Worm (Caenorhabditis elegans): ENCODE data around the gene tsen-2.

DNA sequence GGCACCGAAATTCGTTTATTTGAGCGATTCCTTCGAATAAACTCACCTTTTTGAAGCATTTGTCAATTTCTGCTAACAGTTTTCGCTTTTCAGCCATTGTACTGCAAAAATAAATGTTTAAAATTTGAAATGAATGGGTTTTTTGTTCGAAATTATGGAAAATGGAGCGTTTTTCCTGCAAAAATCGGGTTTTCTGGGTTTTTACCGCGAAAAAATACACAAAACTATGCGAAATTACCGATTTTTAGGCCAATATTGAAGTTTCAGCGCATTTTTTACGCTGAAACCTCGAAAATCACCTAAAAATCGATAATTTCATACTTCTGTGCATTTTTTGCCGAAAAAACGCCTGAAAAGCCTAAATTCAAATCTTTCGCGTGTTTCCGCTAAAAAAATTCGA lies 51.7 kb downstream of the tsen-2 start, which contains the start of gene ntl-3:
- TF ChIP-seq dao-5 (tag; optimal IDR thresholded peaks at IDR 0.05) = no peak
- no peak for TF ChIP-seq W03F9.2 (tag; optimal IDR thresholded peaks at IDR 0.05)
- no peak for TF ChIP-seq him-1 (tag; optimal IDR thresholded peaks at IDR 0.05)
